Worm (Caenorhabditis elegans): ENCODE results near the gene pxl-1.

Gene pxl-1

ce11 chrIII:5940525-5940974 is 44.7 kb upstream of the pxl-1 start (continued):
- TF ChIP-seq nhr-47 (tag; optimal IDR thresholded peaks at IDR 0.05): peak; percentile 49
- no peak for TF ChIP-seq isw-1 (GFP tag; IDR thresholded peaks at IDR 0.05)
- TF ChIP-seq lin-14 (GFP tag; optimal IDR thresholded peaks at IDR 0.05): peak; percentile 84
- peak; percentile 87 for TF ChIP-seq unc-130 (tag; optimal IDR thresholded peaks at IDR 0.05)
- peak; percentile 70 for TF ChIP-seq fkh-8 (tag; optimal IDR thresholded peaks at IDR 0.05)
- TF ChIP-seq lin-35 (GFP tag; optimal IDR thresholded peaks at IDR 0.05): peak; percentile 48 to 75
- TF ChIP-seq ama-1 (optimal IDR thresholded peaks at IDR 0.05): peak; percentile 94
- TF ChIP-seq rnt-1 (tag; optimal IDR thresholded peaks at IDR 0.05): peak; percentile 37
- TF ChIP-seq ces-1 (GFP tag; optimal IDR thresholded peaks at IDR 0.05): no peak

- TF ChIP-seq mep-1 (tag; optimal IDR thresholded peaks at IDR 0.05) (peak; percentile 34), rnt-1 (tag; optimal IDR thresholded peaks at IDR 0.05) (peak; percentile 18), unc-86 (tag; optimal IDR thresholded peaks at IDR 0.05) (no peak), irx-1 (tag; optimal IDR thresholded peaks at IDR 0.05) (no peak), mdl-1 (tag; optimal IDR thresholded peaks at IDR 0.05) (no peak), nhr-28 (tag; optimal IDR thresholded peaks at IDR 0.05) (no peak), lin-35 (GFP tag; optimal IDR thresholded peaks at IDR 0.05) (peak in 1 of 2 experiments; percentile 15), efl-1 (optimal IDR thresholded peaks at IDR 0.05) (no peak), efl-1 (GFP tag; optimal IDR thresholded peaks at IDR 0.05 in 1 of 2) (peak in 1 of 2 experiments; percentile 65), snpc-4 (tag; optimal IDR thresholded peaks at IDR 0.05) (no peak), mab-9 (GFP tag; IDR thresholded peaks at IDR 0.05) (no peak), lin-15B (tag; optimal IDR thresholded peaks at IDR 0.05) (no peak), sox-4 (tag; optimal IDR thresholded peaks at IDR 0.05) (no peak), nhr-76 (tag; optimal IDR thresholded peaks at IDR 0.05) (no peak), xbp-1 (tag; optimal IDR thresholded peaks at IDR 0.05) (no peak), pag-3 (tag; optimal IDR thresholded peaks at IDR 0.05; ENCODE audit: borderline replicate concordance, insufficient read depth) (no peak), ama-1 (optimal IDR thresholded peaks at IDR 0.05) (no peak), swsn-7 (tag; optimal IDR thresholded peaks at IDR 0.05) (no peak), unc-30 (tag; optimal IDR thresholded peaks at IDR 0.05) (no peak), fos-1 (tag; optimal IDR thresholded peaks at IDR 0.05) (no peak), fkh-4 (tag; optimal IDR thresholded peaks at IDR 0.05; ENCODE audit: borderline replicate concordance) (no peak), ztf-4 (tag; optimal IDR thresholded peaks at IDR 0.05) (peak; percentile 42), pax-3 (tag; optimal IDR thresholded peaks at IDR 0.05) (no peak), dsc-1 (tag; optimal IDR thresholded peaks at IDR 0.05) (peak; percentile 14), snu-23 (GFP tag; optimal IDR thresholded peaks at IDR 0.05) (peak; percentile 1), efl-3 (GFP tag; optimal IDR thresholded peaks at IDR 0.05) (no peak), elt-2 (tag; optimal IDR thresholded peaks at IDR 0.05) (peak; percentile 19), Y116A8C.19 (tag; optimal IDR thresholded peaks at IDR 0.05; ENCODE audit: borderline replicate concordance) (no peak), nhr-19 (GFP tag; conservative IDR thresholded peaks at IDR 0.05) (0 out of 2 replicates have a peak, but pooled peaks have one; percentile 20), zip-4 (GFP tag; optimal IDR thresholded peaks at IDR 0.05) (peak; percentile 55), alr-1 (tag; optimal IDR thresholded peaks at IDR 0.05; ENCODE audit: borderline replicate concordance) (no peak), hlh-4 (tag; optimal IDR thresholded peaks at IDR 0.05) (no peak), nhr-71 (tag; optimal IDR thresholded peaks at IDR 0.05) (peak; percentile 48), F16B12.6 (tag; optimal IDR thresholded peaks at IDR 0.05) (no peak), aly-2 (tag; optimal IDR thresholded peaks at IDR 0.05) (no peak)
These were observed 43.9 kb upstream of the pxl-1 start, which contains the start of gene ubq-1 for ce11 chrIII:5939453-5940296. Gene ubq-1 (plus strand): TSS chrIII:5940254.

Data from whole organism, L1 larva.